Worm (Caenorhabditis elegans) whole organism, L4 larva: ENCODE results near the gene srh-295.

Experiments used
- F10B5.3 ChIP-seq: sonication (generic microtip); optimal IDR thresholded peaks from 2 replicates; lab custom pipeline; 2016; ENCODE audit warnings: mild to moderate bottlenecking, missing genetic modification characterization, missing compliant biosample characterization
- F37D6.2 ChIP-seq: sonication (generic microtip); optimal IDR thresholded peaks from 2 replicates; lab custom pipeline; 2016; ENCODE audit warnings: mild to moderate bottlenecking, missing genetic modification characterization, missing compliant biosample characterization
- F49E8.2 ChIP-seq: sonication (generic microtip); optimal IDR thresholded peaks from 2 replicates; lab custom pipeline; 2016; ENCODE audit warnings: missing compliant biosample characterization, mild to moderate bottlenecking, missing genetic modification characterization, borderline replicate concordance
- T26A8.4 ChIP-seq: fragments of 200-800 bp; sonication (Bioruptor generic); IDR thresholded peaks from 2 replicates; pipeline ENCODE4 v1.3.6; 2022; ENCODE audit warnings: missing genetic modification characterization, missing compliant biosample characterization
- Y75B8A.6 ChIP-seq: fragments of 200-800 bp; sonication (Bioruptor generic); IDR thresholded peaks from 2 replicates; pipeline ENCODE4 v1.3.6; 2022; ENCODE audit warnings: missing genetic modification reagents, missing genetic modification characterization, missing compliant biosample characterization
- ZK337.2 ChIP-seq: fragments of 200-800 bp; sonication (Bioruptor generic); IDR thresholded peaks from 2 replicates; pipeline ENCODE4 v1.3.6; 2022; ENCODE audit warnings: missing genetic modification reagents, missing genetic modification characterization, missing compliant biosample characterization
- aha-1 ChIP-seq: fragments of 150-350 bp; peaks from one replicate; lab custom pipeline; 2014; ENCODE audit warnings: missing biosample characterization, missing genetic modification characterization
- aly-2 ChIP-seq: sonication (generic microtip); optimal IDR thresholded peaks from 2 replicates; lab custom pipeline; 2018; ENCODE audit warnings: missing biosample characterization, missing genetic modification characterization
- arid-1 ChIP-seq: fragments of 200-800 bp; sonication (Bioruptor generic); conservative IDR thresholded peaks from 2 replicates; pipeline ENCODE4 v1.3.6; 2022; ENCODE audit warnings: missing genetic modification reagents, missing genetic modification characterization, missing compliant biosample characterization
- attf-4 ChIP-seq: sonication (generic microtip); optimal IDR thresholded peaks from 3 replicates; lab custom pipeline; 2017; ENCODE audit warnings: missing biosample characterization, missing genetic modification characterization
- ceh-32 ChIP-seq: sonication (generic microtip); optimal IDR thresholded peaks from 2 replicates; lab custom pipeline; 2016; ENCODE audit warnings: mild to moderate bottlenecking, missing genetic modification characterization, missing compliant biosample characterization; ENCODE audit not compliant: poor library complexity
- ceh-44 ChIP-seq: fragments of 200-800 bp; sonication (Bioruptor generic); IDR thresholded peaks from 2 replicates; pipeline ENCODE4 v1.3.6; 2022; ENCODE audit warnings: missing genetic modification reagents, missing genetic modification characterization, missing compliant biosample characterization
- ceh-82 ChIP-seq: sonication (generic microtip); optimal IDR thresholded peaks from 2 replicates; lab custom pipeline; 2017; ENCODE audit warnings: missing biosample characterization, missing genetic modification characterization
- ces-1 ChIP-seq: fragments of 150-350 bp; sonication (generic microtip); optimal IDR thresholded peaks from 4 replicates; lab custom pipeline; 2014; ENCODE audit warnings: missing biosample characterization, missing genetic modification reagents, missing genetic modification characterization
- cey-2 ChIP-seq: sonication (generic microtip); optimal IDR thresholded peaks from 3 replicates; lab custom pipeline; 2017; ENCODE audit warnings: missing genetic modification characterization, mild to moderate bottlenecking, missing compliant biosample characterization, antibody characterized with exemption, borderline replicate concordance; ENCODE audit not compliant: insufficient read depth
- ctbp-1 ChIP-seq: fragments of 200-800 bp; sonication (Bioruptor generic); IDR thresholded peaks from 2 replicates; pipeline ENCODE4 v1.3.6; 2022; ENCODE audit warnings: missing genetic modification reagents, missing genetic modification characterization, missing compliant biosample characterization
- dmd-8 ChIP-seq: fragments of 200-800 bp; sonication (Bioruptor generic); IDR thresholded peaks from 2 replicates; pipeline ENCODE4 v1.3.6; 2022; ENCODE audit warnings: missing genetic modification characterization, missing compliant biosample characterization
- dpl-1 ChIP-seq: fragments of 150-350 bp; optimal IDR thresholded peaks from 2 replicates; lab custom pipeline; 2014; ENCODE audit warnings: missing biosample characterization, missing genetic modification reagents, missing genetic modification characterization
- duxl-1 ChIP-seq: sonication (generic microtip); optimal IDR thresholded peaks from 2 replicates; lab custom pipeline; 2016; ENCODE audit warnings: mild to moderate bottlenecking, missing genetic modification characterization, moderate library complexity, missing compliant biosample characterization; ENCODE audit not compliant: poor library complexity
- egl-27 ChIP-seq: sonication (generic microtip); optimal IDR thresholded peaks from 3 replicates; lab custom pipeline; 2017; ENCODE audit warnings: missing biosample characterization, missing genetic modification reagents, missing genetic modification characterization
- fos-1 ChIP-seq: fragments of 150-350 bp; optimal IDR thresholded peaks from 2 replicates; lab custom pipeline; 2014; ENCODE audit warnings: missing biosample characterization, missing genetic modification characterization
- gei-8 ChIP-seq: fragments of 200-800 bp; sonication (Bioruptor generic); optimal IDR thresholded peaks from 2 replicates; lab custom pipeline; 2018; ENCODE audit warnings: mild to moderate bottlenecking, missing genetic modification characterization, missing compliant biosample characterization
- hif-1 ChIP-seq, 2 experiments: sonication (generic microtip); optimal IDR thresholded peaks; 2 replicates each; lab custom pipeline; 2016 to 2017; ENCODE audit warnings: missing compliant biosample characterization in 2 of 2, missing genetic modification characterization in 2 of 2, missing genetic modification reagents in 2 of 2, missing genotype in 2 of 2, mild to moderate bottlenecking in 1 of 2
- hlh-11 ChIP-seq: fragments of 200-800 bp; sonication (Bioruptor generic); optimal IDR thresholded peaks from 2 replicates; lab custom pipeline; 2018; ENCODE audit warnings: mild to moderate bottlenecking, missing genetic modification characterization, missing compliant biosample characterization
- hmg-1.1 ChIP-seq: fragments of 200-800 bp; sonication (Bioruptor generic); IDR thresholded peaks from 2 replicates; pipeline ENCODE4 v1.3.6; 2022; ENCODE audit warnings: missing genetic modification reagents, missing genetic modification characterization, missing compliant biosample characterization
- lin-13 ChIP-seq: fragments of 150-350 bp; optimal IDR thresholded peaks from 2 replicates; lab custom pipeline; 2014; ENCODE audit warnings: missing biosample characterization, missing genetic modification reagents, missing genetic modification characterization
- lin-39 ChIP-seq: fragments of 150-350 bp; optimal IDR thresholded peaks from 2 replicates; lab custom pipeline; 2014; ENCODE audit warnings: missing biosample characterization, missing genetic modification reagents, missing genetic modification characterization
- lsy-2 ChIP-seq, 2 experiments: fragments of 150-350 bp in 1 of 2; sonication (generic microtip) in 1 of 2; optimal IDR thresholded peaks; 2 replicates each; lab custom pipeline; 2014 to 2017; ENCODE audit warnings: missing biosample characterization in 2 of 2, missing genetic modification characterization in 2 of 2
- madf-9 ChIP-seq: fragments of 200-800 bp; sonication (Bioruptor generic); conservative IDR thresholded peaks from 2 replicates; pipeline ENCODE4 v1.3.6; 2022; ENCODE audit warnings: missing genetic modification reagents, missing genetic modification characterization, missing compliant biosample characterization
- mes-2 ChIP-seq: sonication (generic microtip); optimal IDR thresholded peaks from 2 replicates; lab custom pipeline; 2016; ENCODE audit warnings: missing genotype, mild to moderate bottlenecking, missing genetic modification characterization, missing compliant biosample characterization; ENCODE audit not compliant: poor library complexity, severe bottlenecking
- mxl-3 ChIP-seq: fragments of 200-800 bp; sonication (Bioruptor generic); optimal IDR thresholded peaks from 2 replicates; lab custom pipeline; 2018; ENCODE audit warnings: mild to moderate bottlenecking, missing genetic modification characterization, missing compliant biosample characterization
- nhr-111 ChIP-seq: fragments of 200-800 bp; sonication (Bioruptor generic); optimal IDR thresholded peaks from 2 replicates; lab custom pipeline; 2018; ENCODE audit warnings: mild to moderate bottlenecking, missing genetic modification characterization, missing compliant biosample characterization
- nhr-42 ChIP-seq: fragments of 200-800 bp; sonication (Bioruptor generic); IDR thresholded peaks from 2 replicates; pipeline ENCODE4 v1.3.6; 2022; ENCODE audit warnings: missing genetic modification characterization, missing compliant biosample characterization
- nhr-6 ChIP-seq: fragments of 150-350 bp; optimal IDR thresholded peaks from 2 replicates; lab custom pipeline; 2014; ENCODE audit warnings: missing biosample characterization, missing genetic modification characterization
- nhr-76 ChIP-seq: fragments of 150-350 bp; optimal IDR thresholded peaks from 2 replicates; lab custom pipeline; 2014; ENCODE audit warnings: missing biosample characterization, missing genetic modification characterization
- nhr-77 ChIP-seq: fragments of 150-350 bp; optimal IDR thresholded peaks from 2 replicates; lab custom pipeline; 2014; ENCODE audit warnings: missing biosample characterization, missing genetic modification characterization
- pha-4 ChIP-seq, 2 experiments: fragments of 150-350 bp in 1 of 2; fragments of 200-800 bp in 1 of 2; sonication (Bioruptor generic) in 1 of 2; IDR thresholded peaks in 1 of 2; optimal IDR thresholded peaks in 1 of 2; 2 replicates each; pipeline versions ENCODE4 v1.3.6 to Lab custom; 2014 to 2022; ENCODE audit warnings: missing genetic modification characterization in 2 of 2, missing genetic modification reagents in 2 of 2, missing biosample characterization in 1 of 2, missing compliant biosample characterization in 1 of 2
- php-3 ChIP-seq: fragments of 200-800 bp; sonication (Bioruptor generic); IDR thresholded peaks from 2 replicates; pipeline ENCODE4 v1.3.6; 2022; ENCODE audit warnings: missing genetic modification reagents, missing genetic modification characterization, missing compliant biosample characterization
- pqm-1 ChIP-seq: sonication (generic microtip); optimal IDR thresholded peaks from 2 replicates; lab custom pipeline; 2017; ENCODE audit warnings: missing biosample characterization, missing genetic modification characterization
- rbr-2 ChIP-seq: sonication (generic microtip); optimal IDR thresholded peaks from 2 replicates; lab custom pipeline; 2016; ENCODE audit warnings: missing genotype, missing genetic modification characterization, missing compliant biosample characterization
- set-16 ChIP-seq: fragments of 200-800 bp; sonication (Bioruptor generic); IDR thresholded peaks from 2 replicates; pipeline ENCODE4 v1.3.6; 2022; ENCODE audit warnings: missing genetic modification reagents, missing genetic modification characterization, missing compliant biosample characterization
- skn-1 ChIP-seq: fragments of 150-350 bp; optimal IDR thresholded peaks from 2 replicates; lab custom pipeline; 2014; ENCODE audit warnings: missing biosample characterization, missing genetic modification characterization
- snpc-1.2 ChIP-seq: fragments of 200-800 bp; sonication (Bioruptor generic); IDR thresholded peaks from 2 replicates; pipeline ENCODE4 v1.3.6; 2022; ENCODE audit warnings: missing genetic modification reagents, missing genetic modification characterization, missing compliant biosample characterization
- snpc-4 ChIP-seq: fragments of 150-350 bp; optimal IDR thresholded peaks from 2 replicates; lab custom pipeline; 2014; ENCODE audit warnings: missing biosample characterization, missing genetic modification characterization
- unc-130 ChIP-seq: sonication (generic microtip); optimal IDR thresholded peaks from 2 replicates; lab custom pipeline; 2016; ENCODE audit warnings: missing genetic modification reagents, missing genetic modification characterization, missing compliant biosample characterization
- vab-7 ChIP-seq: fragments of 200-800 bp; sonication (Bioruptor generic); IDR thresholded peaks from 2 replicates; pipeline ENCODE4 v1.3.6; 2022; ENCODE audit warnings: missing genetic modification reagents, missing genetic modification characterization, missing compliant biosample characterization
- zag-1 ChIP-seq: fragments of 150-350 bp; optimal IDR thresholded peaks from 2 replicates; lab custom pipeline; 2014; ENCODE audit warnings: missing biosample characterization, missing genetic modification characterization
- zfp-2 ChIP-seq: sonication (generic microtip); optimal IDR thresholded peaks from 2 replicates; lab custom pipeline; 2016; ENCODE audit warnings: mild to moderate bottlenecking, missing genetic modification characterization, missing compliant biosample characterization
- zfp-3 ChIP-seq: fragments of 200-800 bp; sonication (Bioruptor generic); conservative IDR thresholded peaks from 2 replicates; pipeline ENCODE4 v1.3.6; 2022; ENCODE audit warnings: missing genetic modification reagents, missing genetic modification characterization, missing compliant biosample characterization
- zip-11 ChIP-seq: fragments of 200-800 bp; sonication (Bioruptor generic); IDR thresholded peaks from 2 replicates; pipeline ENCODE4 v1.3.6; 2022; ENCODE audit warnings: missing genetic modification characterization, missing compliant biosample characterization
- ztf-11 ChIP-seq: fragments of 150-350 bp; optimal IDR thresholded peaks from 2 replicates; lab custom pipeline; 2014; ENCODE audit warnings: missing biosample characterization, missing genetic modification characterization
- ztf-7 ChIP-seq: fragments of 150-350 bp; optimal IDR thresholded peaks from 2 replicates; lab custom pipeline; 2014; ENCODE audit warnings: missing biosample characterization, missing genetic modification characterization

Gene srh-295

DNA sequence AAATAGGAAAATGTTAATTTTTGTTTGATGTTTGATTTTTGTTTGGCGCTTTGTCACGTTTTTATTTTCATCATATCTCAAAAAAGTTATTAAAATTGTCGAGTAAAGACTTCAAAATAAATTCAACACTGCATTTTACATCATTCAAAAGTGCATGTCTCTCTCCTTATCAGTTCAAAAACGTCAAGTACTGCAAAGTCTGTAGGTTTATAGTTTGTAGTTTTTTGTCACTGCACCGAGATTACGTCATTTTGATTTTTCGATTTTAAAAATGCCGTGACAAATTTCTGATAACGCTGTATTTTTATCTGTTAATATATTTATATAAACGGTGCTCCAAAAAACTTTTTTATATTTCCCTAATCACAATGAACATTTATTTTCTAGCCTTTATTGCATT, 24.2 kb downstream of the srh-295 start, which contains the start of gene C29F3.7 (continued):
- no peak for TF ChIP-seq gei-8 (GFP tag; lab: Kevin White, UChicago)
- no peak for TF ChIP-seq F37D6.2 (tag; lab: Kevin White, UChicago)
- TF ChIP-seq rbr-2, result no peak
- no peak for TF ChIP-seq nhr-42 (GFP tag; lab: Robert Waterston, UW)
- no peak for TF ChIP-seq mxl-3
- no peak for TF ChIP-seq nhr-111 (GFP tag; lab: Kevin White, UChicago)
- no peak for TF ChIP-seq mes-2 (tag; lab: Kevin White, UChicago)
- no peak for TF ChIP-seq F49E8.2 (tag; lab: Kevin White, UChicago)
- TF ChIP-seq duxl-1 (tag; lab: Kevin White, UChicago), result no peak
- no peak for TF ChIP-seq ztf-11 (tag; lab: Kevin White, UChicago)
- TF ChIP-seq ZK337.2 (GFP tag; lab: Robert Waterston, UW), result no peak
- TF ChIP-seq dpl-1 (GFP tag; lab: Kevin White, UChicago), result no peak
- no peak for TF ChIP-seq hmg-1.1 (GFP tag; lab: Robert Waterston, UW)
- TF ChIP-seq pha-4 (GFP tag; IDR thresholded peaks at IDR 0.05; lab: Robert Waterston, UW), result no peak
- TF ChIP-seq pha-4 (tag; optimal IDR thresholded peaks at IDR 0.05; lab: Kevin White, UChicago), result no peak
- TF ChIP-seq hif-1 (tag; optimal IDR thresholded peaks at IDR 0.05; lab: Kevin White, UChicago), result peak in 1 of 2 experiments; percentile 58
- TF ChIP-seq lin-13 (GFP tag; lab: Kevin White, UChicago), result no peak
- TF ChIP-seq arid-1, result no peak
- TF ChIP-seq ceh-32 (tag; lab: Kevin White, UChicago), result no peak
- TF ChIP-seq snpc-1.2 (GFP tag; lab: Robert Waterston, UW), result no peak
- no peak for TF ChIP-seq ces-1 (GFP tag; lab: Kevin White, UChicago)
- TF ChIP-seq set-16 (GFP tag; lab: Robert Waterston, UW), result no peak
- TF ChIP-seq ztf-7, result peak; percentile 77
- no peak for TF ChIP-seq ceh-82 (tag; lab: Kevin White, UChicago)
- TF ChIP-seq vab-7 (GFP tag; lab: Robert Waterston, UW), result no peak
- TF ChIP-seq zfp-3 (GFP tag; lab: Robert Waterston, UW), result no peak
- peak; percentile 85 for TF ChIP-seq hlh-11
- no peak for TF ChIP-seq skn-1 (tag; lab: Kevin White, UChicago)
- no peak for TF ChIP-seq dmd-8 (GFP tag; lab: Robert Waterston, UW)
- TF ChIP-seq madf-9 (GFP tag; lab: Robert Waterston, UW), result no peak
- no peak for TF ChIP-seq lin-39
- TF ChIP-seq zfp-2 (tag; lab: Kevin White, UChicago), result no peak
- peak; percentile 90 for TF ChIP-seq nhr-6 (tag; lab: Kevin White, UChicago)
- TF ChIP-seq ceh-44 (GFP tag; lab: Robert Waterston, UW), result no peak
- no peak for TF ChIP-seq aha-1 (tag; lab: Kevin White, UChicago)
- TF ChIP-seq ctbp-1 (GFP tag; lab: Robert Waterston, UW), result no peak
- TF ChIP-seq aly-2 (tag; lab: Kevin White, UChicago), result no peak
- TF ChIP-seq unc-130 (GFP tag; lab: Kevin White, UChicago), result no peak
- no peak for TF ChIP-seq nhr-76 (tag; lab: Kevin White, UChicago)
- peak; percentile 86 for TF ChIP-seq nhr-77 (tag; lab: Kevin White, UChicago)
- no peak; the same call in 1 of the 2 replicates for TF ChIP-seq php-3 (GFP tag; lab: Robert Waterston, UW)
- no peak for TF ChIP-seq zag-1 (tag; lab: Kevin White, UChicago)
- TF ChIP-seq cey-2, result no peak
- no peak for TF ChIP-seq attf-4
- TF ChIP-seq zip-11 (GFP tag; lab: Robert Waterston, UW), result no peak
- no peak for TF ChIP-seq Y75B8A.6
- TF ChIP-seq F10B5.3, result no peak
- peak; percentile 72 for TF ChIP-seq pqm-1 (tag; lab: Kevin White, UChicago)
- no peak for TF ChIP-seq fos-1
- TF ChIP-seq snpc-4, result no peak
- TF ChIP-seq egl-27 (tag; lab: Kevin White, UChicago), result no peak
- no peak for TF ChIP-seq T26A8.4 (GFP tag; lab: Robert Waterston, UW)
- TF ChIP-seq lsy-2 (tag; optimal IDR thresholded peaks at IDR 0.05; lab: Kevin White, UChicago), result no peak
